Worm (Caenorhabditis elegans) whole organism, early embryonic: Measurements from ENCODE around the gene srz-37.
"Not testable (repeated sequence)": the region's sequence is repeated elsewhere in the genome, so short reads cannot be mapped to it uniquely, and the experiment has no call there.

Experiments used
- B0310.2 ChIP-seq: sonication (generic microtip); optimal IDR thresholded peaks from 2 replicates; lab custom pipeline; 2016; ENCODE audit warnings: mild to moderate bottlenecking, missing genetic modification characterization, missing compliant biosample characterization
- F13C5.2 ChIP-seq: sonication (generic microtip); optimal IDR thresholded peaks from 2 replicates; lab custom pipeline; 2017; ENCODE audit warnings: mild to moderate bottlenecking, missing genetic modification characterization, inconsistent platforms, missing compliant biosample characterization
- aly-1 ChIP-seq: sonication (generic microtip); optimal IDR thresholded peaks from 2 replicates; lab custom pipeline; 2016; ENCODE audit warnings: missing genetic modification characterization, missing compliant biosample characterization
- ama-1 ChIP-seq: fragments of 150-350 bp; optimal IDR thresholded peaks from 2 replicates; lab custom pipeline; 2014
- ceh-13 ChIP-seq: fragments of 200-800 bp; sonication (Bioruptor generic); optimal IDR thresholded peaks from 2 replicates; lab custom pipeline; 2018; ENCODE audit warnings: mild to moderate bottlenecking, missing genetic modification characterization, missing compliant biosample characterization
- ceh-36 ChIP-seq: sonication (generic microtip); optimal IDR thresholded peaks from 2 replicates; lab custom pipeline; 2016; ENCODE audit warnings: missing genetic modification characterization, inconsistent platforms, missing compliant biosample characterization
- ets-7 ChIP-seq: sonication (generic microtip); optimal IDR thresholded peaks from 2 replicates; lab custom pipeline; 2016; ENCODE audit warnings: missing genotype, missing genetic modification characterization, missing compliant biosample characterization
- flt-1 ChIP-seq: fragments of 200-800 bp; sonication (Bioruptor generic); IDR thresholded peaks from 2 replicates; pipeline ENCODE4 v1.3.6; 2022; ENCODE audit warnings: missing genetic modification characterization, missing compliant biosample characterization
- hmbx-1 ChIP-seq: sonication (generic microtip); optimal IDR thresholded peaks from 2 replicates; lab custom pipeline; 2016; ENCODE audit warnings: mild to moderate bottlenecking, missing genetic modification characterization, missing compliant biosample characterization
- hmg-4 ChIP-seq: fragments of 200-800 bp; sonication (Bioruptor generic); optimal IDR thresholded peaks from 2 replicates; lab custom pipeline; 2018; ENCODE audit warnings: mild to moderate bottlenecking, missing genetic modification characterization, missing compliant biosample characterization
- hnd-1 ChIP-seq: sonication (generic microtip); optimal IDR thresholded peaks from 2 replicates; lab custom pipeline; 2016; ENCODE audit warnings: missing genetic modification characterization, missing compliant biosample characterization
- pes-1 ChIP-seq: fragments of 200-800 bp; sonication (Bioruptor generic); IDR thresholded peaks from 2 replicates; pipeline ENCODE4 v1.3.6; 2022; ENCODE audit warnings: missing genetic modification reagents, missing genetic modification characterization, missing compliant biosample characterization
- scrt-1 ChIP-seq: fragments of 200-800 bp; sonication (Bioruptor generic); IDR thresholded peaks from 2 replicates; pipeline ENCODE4 v1.3.6; 2022; ENCODE audit warnings: missing genetic modification characterization, missing compliant biosample characterization
- sea-1 ChIP-seq: fragments of 200-800 bp; sonication (Bioruptor generic); conservative IDR thresholded peaks from 2 replicates; pipeline ENCODE4 v1.3.6; 2022; ENCODE audit warnings: missing genetic modification characterization, missing compliant biosample characterization
- tbx-11 ChIP-seq: fragments of 200-800 bp; sonication (Bioruptor generic); IDR thresholded peaks from 2 replicates; pipeline ENCODE4 v1.3.6; 2022; ENCODE audit warnings: missing genetic modification characterization, missing compliant biosample characterization
- tbx-37 ChIP-seq: fragments of 200-800 bp; sonication (Bioruptor generic); conservative IDR thresholded peaks from 2 replicates; pipeline ENCODE4 v1.3.6; 2022; ENCODE audit warnings: missing genetic modification reagents, missing genetic modification characterization, missing compliant biosample characterization
- tra-4 ChIP-seq: sonication (generic microtip); optimal IDR thresholded peaks from 2 replicates; lab custom pipeline; 2017; ENCODE audit warnings: missing genetic modification characterization, missing compliant biosample characterization

srz-37 gene

ce11 chrIV:3439354-3439753, 42.3 kb downstream of the srz-37 start, which contains the start of gene grd-3:
TSS of gene grd-3 (plus strand) at chrIV:3439655.
- TF ChIP-seq ceh-36 (tag; lab: Kevin White, UChicago) (no peak), tbx-11 (GFP tag; lab: Robert Waterston, UW) (no peak), aly-1 (tag; lab: Kevin White, UChicago) (no peak), scrt-1 (GFP tag; lab: Robert Waterston, UW) (no peak), ets-7 (tag; lab: Kevin White, UChicago) (no peak), hmbx-1 (no peak)

ce11 chrIV:3438022-3438421, 43.6 kb downstream of the srz-37 start, which contains the start of gene grd-13:
TSS of gene grd-13 (plus strand) at chrIV:3438312.
- TF ChIP-seq B0310.2 (tag; lab: Kevin White, UChicago): no peak
- no peak for TF ChIP-seq ets-7 (tag; lab: Kevin White, UChicago)
- TF ChIP-seq F13C5.2 (tag; lab: Kevin White, UChicago): no peak
- TF ChIP-seq tbx-11 (GFP tag; lab: Robert Waterston, UW): no peak
- no peak for TF ChIP-seq ceh-13 (GFP tag; lab: Kevin White, UChicago)
- no peak for TF ChIP-seq sea-1 (GFP tag; lab: Robert Waterston, UW)
- no peak for TF ChIP-seq scrt-1 (GFP tag; lab: Robert Waterston, UW)
- no peak for TF ChIP-seq hmbx-1
- no peak for TF ChIP-seq tra-4 (tag; lab: Kevin White, UChicago)
- no peak for TF ChIP-seq ama-1 (lab: Kevin White, UChicago)
- no peak for TF ChIP-seq tbx-37
- TF ChIP-seq hnd-1: no peak
- TF ChIP-seq ceh-36 (tag; lab: Kevin White, UChicago): no peak
- TF ChIP-seq flt-1 (GFP tag; lab: Robert Waterston, UW): no peak
- no peak for TF ChIP-seq aly-1 (tag; lab: Kevin White, UChicago)
- TF ChIP-seq hmg-4: no peak
- no peak for TF ChIP-seq pes-1 (GFP tag; lab: Robert Waterston, UW)

ce11 chrIV:3436021-3436420, 45.6 kb downstream of the srz-37 start, which contains the start of gene srz-32:
TSS of gene srz-32 (plus strand) at chrIV:3436321.
- TF ChIP-seq ama-1 (lab: Kevin White, UChicago) (no peak), aly-1 (tag; lab: Kevin White, UChicago) (no peak), flt-1 (GFP tag; lab: Robert Waterston, UW) (no peak), tra-4 (tag; lab: Kevin White, UChicago) (no peak), ets-7 (tag; lab: Kevin White, UChicago) (no peak)

ce11 chrIV:3433387-3433786, 48.3 kb downstream of the srz-37 start, which contains the start of gene C04C3.7:
TSS of gene C04C3.7 (minus strand) at chrIV:3433487.
- not testable (repeated sequence) for TF ChIP-seq hnd-1; ets-7 (tag; lab: Kevin White, UChicago); pes-1 (GFP tag; lab: Robert Waterston, UW)
